ENCODE assay signal across 4 fruit fly cellular contexts in the genomic region with DNA sequence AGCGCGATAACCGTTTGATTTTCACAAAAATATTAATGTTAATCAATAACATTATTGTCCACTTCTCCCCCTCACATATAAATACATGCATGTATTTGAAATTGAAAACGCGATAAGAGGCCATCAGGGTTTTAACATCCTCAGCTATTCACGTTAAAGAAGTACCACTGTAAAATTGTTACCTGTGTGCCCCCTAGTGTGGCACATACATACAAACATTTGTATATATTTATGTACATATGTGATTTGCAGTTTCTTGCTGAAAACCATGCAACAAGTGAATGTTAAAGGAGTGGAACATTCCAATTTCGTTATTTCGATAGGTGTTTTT.
TF ChIP-seq lines count a peak whose summit lies in the region.

No protein-coding gene starts in this region.

- no peak for TF ChIP-seq CTCF in whole organism, embryonic (GFP tag; optimal IDR thresholded peaks at IDR 0.05; lab: Kevin White, UChicago)

TF ChIP-seq in whole organism, adult, 20 proteins besides CTCF, POLR2A, EP300 and RAD21:
- TF ChIP-seq Mnt (GFP tag; optimal IDR thresholded peaks at IDR 0.05; lab: Kevin White, UChicago): no peak
- no peak for TF ChIP-seq cic (GFP tag; optimal IDR thresholded peaks at IDR 0.05; lab: Kevin White, UChicago)
- TF ChIP-seq pad (GFP tag; optimal IDR thresholded peaks at IDR 0.05; lab: Kevin White, UChicago): peak; percentile 6
- TF ChIP-seq CG11617 (GFP tag; optimal IDR thresholded peaks at IDR 0.05; lab: Kevin White, UChicago): peak; percentile 48
- TF ChIP-seq Crg-1 (GFP tag; optimal IDR thresholded peaks at IDR 0.05; lab: Kevin White, UChicago): no peak
- TF ChIP-seq toe (GFP tag; optimal IDR thresholded peaks at IDR 0.05; lab: Kevin White, UChicago): no peak

TF ChIP-seq in whole organism, embryonic, 481 proteins besides CTCF, POLR2A, EP300 and RAD21:
- peak; percentile 77 for TF ChIP-seq sug (tag; optimal IDR thresholded peaks at IDR 0.05; lab: Kevin White, UChicago)
- TF ChIP-seq ftz-f1 (GFP tag; optimal IDR thresholded peaks at IDR 0.05; lab: Kevin White, UChicago): no peak
- peak in 1 of 2 experiments; percentile 67 for TF ChIP-seq insv (GFP tag; optimal IDR thresholded peaks at IDR 0.05; lab: Kevin White, UChicago)
- no peak for TF ChIP-seq trh (GFP tag; optimal IDR thresholded peaks at IDR 0.05; lab: Kevin White, UChicago)
- no peak for TF ChIP-seq nom (GFP tag; optimal IDR thresholded peaks at IDR 0.05; lab: Kevin White, UChicago)
- no peak for TF ChIP-seq CG3995 (GFP tag; optimal IDR thresholded peaks at IDR 0.05; lab: Kevin White, UChicago)
- TF ChIP-seq CG13775 (GFP tag; optimal IDR thresholded peaks at IDR 0.05; lab: Kevin White, UChicago): no peak
- TF ChIP-seq Med (GFP tag; lab: Kevin White, UChicago): peak; percentile 37
- 0 out of 2 replicates have a peak, but pooled peaks have one; percentile 9 for TF ChIP-seq CG8765 (GFP tag; IDR thresholded peaks at IDR 0.05; lab: Robert Waterston, UW)
- TF ChIP-seq CG2202 (tag; optimal IDR thresholded peaks at IDR 0.05; lab: Kevin White, UChicago): no peak
- TF ChIP-seq Elba2 (GFP tag; optimal IDR thresholded peaks at IDR 0.05; lab: Kevin White, UChicago): peak; percentile 63
- no peak for TF ChIP-seq B-H2 (GFP tag; optimal IDR thresholded peaks at IDR 0.05; lab: Kevin White, UChicago)
- no peak for TF ChIP-seq dan (GFP tag; IDR thresholded peaks at IDR 0.05; lab: Robert Waterston, UW)
- no peak for TF ChIP-seq Dad (GFP tag; optimal IDR thresholded peaks at IDR 0.05; lab: Kevin White, UChicago)
- peak; percentile 5 for TF ChIP-seq exex (tag; optimal IDR thresholded peaks at IDR 0.05; lab: Kevin White, UChicago)
- no peak for TF ChIP-seq CG18011 (GFP tag; optimal IDR thresholded peaks at IDR 0.05; lab: Kevin White, UChicago)

TF ChIP-seq in whole organism, prepupa, 60 proteins besides CTCF, POLR2A, EP300 and RAD21:
- TF ChIP-seq eg (GFP tag; IDR thresholded peaks at IDR 0.05; lab: Robert Waterston, UW) (peak; percentile 6; the same call in 2 of the 3 replicates), salr (GFP tag; optimal IDR thresholded peaks at IDR 0.05; lab: Kevin White, UChicago) (peak in 1 of 2 experiments; percentile 24), fkh (GFP tag; optimal IDR thresholded peaks at IDR 0.05; lab: Kevin White, UChicago) (no peak)

TF ChIP-seq in whole organism, pupa, 21 proteins besides CTCF, POLR2A, EP300 and RAD21:
- TF ChIP-seq Pif1A (GFP tag; optimal IDR thresholded peaks at IDR 0.05; lab: Kevin White, UChicago): no peak
- TF ChIP-seq CG4496 (GFP tag; IDR thresholded peaks at IDR 0.05; lab: Robert Waterston, UW): peak; percentile 6; the same call in 1 of the 3 replicates
- no peak for TF ChIP-seq Ets98B (GFP tag; IDR thresholded peaks at IDR 0.05; lab: Robert Waterston, UW)
- no peak for TF ChIP-seq Snoo (tag; optimal IDR thresholded peaks at IDR 0.05; lab: Kevin White, UChicago)
